Fruit fly (Drosophila melanogaster): ENCODE measurements around the gene CG13989.

dm6 chr2L:6186356-6186755 lies 26.2 kb downstream of the CG13989 start:
- TF ChIP-seq CG7045 (GFP tag; optimal IDR thresholded peaks at IDR 0.05): no peak
- TF ChIP-seq CG11617 (GFP tag; optimal IDR thresholded peaks at IDR 0.05): no peak
- TF ChIP-seq Mnt (GFP tag; optimal IDR thresholded peaks at IDR 0.05): no peak
- TF ChIP-seq CG5204 (GFP tag; optimal IDR thresholded peaks at IDR 0.05): no peak
- TF ChIP-seq Crg-1 (GFP tag; optimal IDR thresholded peaks at IDR 0.05): no peak
- TF ChIP-seq cnc (optimal IDR thresholded peaks at IDR 0.05): no peak
- TF ChIP-seq cic (GFP tag; optimal IDR thresholded peaks at IDR 0.05): no peak
- TF ChIP-seq tj (GFP tag; optimal IDR thresholded peaks at IDR 0.05): no peak
- no peak for TF ChIP-seq toe (GFP tag; optimal IDR thresholded peaks at IDR 0.05)

Measured in whole organism, adult.